Fruit fly (Drosophila melanogaster): ENCODE measurements around the gene Zw10.

The Zw10 gene

dm6 chrX:2603851-2604505 is at the start of gene Zw10, which contains the start of gene Klp3A (continued):
- TF ChIP-seq Camta (GFP tag; optimal IDR thresholded peaks at IDR 0.05) (peak; percentile 11), Dll (GFP tag; IDR thresholded peaks at IDR 0.05; ENCODE audit: partially characterized antibody) (peak; percentile 78), grau (tag; optimal IDR thresholded peaks at IDR 0.05) (peak; percentile 41), zen2 (GFP tag; IDR thresholded peaks at IDR 0.05; ENCODE audit: partially characterized antibody) (peak; percentile 5; the same call in 1 of the 3 replicates), shn (GFP tag; optimal IDR thresholded peaks at IDR 0.05) (peak; percentile 8), CG30020 (tag; optimal IDR thresholded peaks at IDR 0.05) (no peak), trem (tag; optimal IDR thresholded peaks at IDR 0.05) (peak; percentile 33), Bteb2 (GFP tag; optimal IDR thresholded peaks at IDR 0.05) (no peak), HLH4C (GFP tag; IDR thresholded peaks at IDR 0.05; ENCODE audit: partially characterized antibody) (peak; percentile 86), Scr (GFP tag; IDR thresholded peaks at IDR 0.05; ENCODE audit: partially characterized antibody) (peak; percentile 70), amos (GFP tag; IDR thresholded peaks at IDR 0.05; ENCODE audit: partially characterized antibody) (peak; percentile 18; the same call in 1 of the 2 replicates), HmgZ (tag; optimal IDR thresholded peaks at IDR 0.05) (peak; percentile 25)

DNA sequence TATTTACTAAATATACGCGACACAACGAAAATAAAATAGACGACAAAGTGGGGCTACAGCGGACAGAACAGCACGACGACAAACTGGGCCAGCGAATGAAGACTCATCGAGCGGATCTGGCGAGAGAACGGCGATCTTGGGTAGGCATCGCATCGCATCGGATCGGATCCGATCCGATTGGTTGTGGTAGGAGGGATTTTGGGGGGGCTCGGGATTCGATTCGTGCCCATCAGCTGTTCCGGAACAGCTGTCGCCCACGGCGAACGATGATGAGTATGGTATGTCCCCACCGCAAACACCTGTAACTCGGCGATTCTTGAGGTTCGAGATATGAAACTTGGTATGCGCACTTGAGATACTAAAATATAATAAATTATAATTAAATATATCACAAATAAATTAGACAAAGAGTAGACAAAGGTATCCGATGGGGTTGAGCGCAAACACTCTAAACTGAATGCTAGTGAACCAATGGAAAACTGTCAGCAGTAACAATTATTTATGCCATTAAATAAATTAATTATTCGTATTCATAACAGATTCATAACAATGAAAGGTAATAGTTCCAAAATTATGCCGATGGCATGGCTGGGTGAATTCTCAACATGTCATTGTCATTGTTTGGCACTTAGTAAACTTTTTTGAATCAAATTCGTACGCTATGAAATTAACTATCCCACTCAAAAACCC is 23.5 kb upstream of the Zw10 start, which contains the start of the genes Vha36-3 and AANATL7:
Vha36-3 (minus strand) TSS at position 242 of the 690 bp plus-strand sequence.
AANATL7 (plus strand) TSS at position 640 of the 690 bp plus-strand sequence.
- TF ChIP-seq CG8478 (optimal IDR thresholded peaks at IDR 0.05) (no peak), crp (GFP tag; optimal IDR thresholded peaks at IDR 0.05) (peak in 1 of 2 experiments; percentile 63), CG4282 (GFP tag; optimal IDR thresholded peaks at IDR 0.05) (no peak), nmo (GFP tag; optimal IDR thresholded peaks at IDR 0.05) (no peak), insv (GFP tag; optimal IDR thresholded peaks at IDR 0.05) (no peak), CG6272 (GFP tag; IDR thresholded peaks at IDR 0.05) (no peak), btn (GFP tag; optimal IDR thresholded peaks at IDR 0.05) (no peak), MESR4 (GFP tag; optimal IDR thresholded peaks at IDR 0.05) (no peak), ash1 (GFP tag; optimal IDR thresholded peaks at IDR 0.05) (no peak), sim (GFP tag; IDR thresholded peaks at IDR 0.05) (no peak), CG11695 (GFP tag; IDR thresholded peaks at IDR 0.05) (no peak), CG14965 (GFP tag; optimal IDR thresholded peaks at IDR 0.05; ENCODE audit: borderline replicate concordance) (no peak), CHES-1-like (GFP tag; optimal IDR thresholded peaks at IDR 0.05) (no peak), CG1529 (GFP tag; optimal IDR thresholded peaks at IDR 0.05) (no peak), ase (GFP tag; IDR thresholded peaks at IDR 0.05) (no peak), CG10959 (GFP tag; IDR thresholded peaks at IDR 0.05) (no peak), kah (GFP tag; optimal IDR thresholded peaks at IDR 0.05) (peak; percentile 28), CG1832 (GFP tag; optimal IDR thresholded peaks at IDR 0.05) (no peak), Deaf1 (tag; optimal IDR thresholded peaks at IDR 0.05) (peak; percentile 90), Neu2 (GFP tag; optimal IDR thresholded peaks at IDR 0.05; ENCODE audit: borderline replicate concordance) (no peak), CG1024 (GFP tag; IDR thresholded peaks at IDR 0.05) (no peak), Antp (GFP tag; optimal IDR thresholded peaks at IDR 0.05) (no peak)

dm6 chrX:2581793-2582503 is 22.0 kb upstream of the Zw10 start:
- no peak for TF ChIP-seq prd (optimal IDR thresholded peaks at IDR 0.05)
- peak; percentile 86 for TF ChIP-seq prd (GFP tag; IDR thresholded peaks at IDR 0.05)
- no peak for TF ChIP-seq ro (GFP tag; IDR thresholded peaks at IDR 0.05)
- peak; percentile 60 for TF ChIP-seq slp2 (GFP tag; optimal IDR thresholded peaks at IDR 0.05)
- peak; percentile 79; the same call in 1 of the 2 replicates for TF ChIP-seq CG11085 (GFP tag; IDR thresholded peaks at IDR 0.05)
- TF ChIP-seq MBD-R2 (GFP tag; IDR thresholded peaks at IDR 0.05): peak; percentile 53; the same call in 1 of the 2 replicates
- TF ChIP-seq CG8765 (GFP tag; IDR thresholded peaks at IDR 0.05): peak; percentile 47; the same call in 1 of the 2 replicates
- TF ChIP-seq hbn (GFP tag; IDR thresholded peaks at IDR 0.05; ENCODE audit: partially characterized antibody): no peak
- TF ChIP-seq CG13424 (tag; optimal IDR thresholded peaks at IDR 0.05): peak; percentile 61
- no peak for TF ChIP-seq CG7745 (tag; optimal IDR thresholded peaks at IDR 0.05)
- peak in 1 of 2 experiments; percentile 20 for TF ChIP-seq crp (GFP tag; optimal IDR thresholded peaks at IDR 0.05)
- peak; percentile 49 for TF ChIP-seq CG30431 (GFP tag; optimal IDR thresholded peaks at IDR 0.05)
- TF ChIP-seq CG8281 (tag; optimal IDR thresholded peaks at IDR 0.05): peak; percentile 19
